Worm (Caenorhabditis elegans) whole organism, L2 larva: ENCODE data around the gene tmem-24.

Source experiments
- R02D3.7 ChIP-seq: fragments of 150-350 bp; optimal IDR thresholded peaks from 2 replicates; lab custom pipeline; 2014; ENCODE audit warnings: missing biosample characterization, missing genetic modification characterization
- alr-1 ChIP-seq: fragments of 150-350 bp; optimal IDR thresholded peaks from 2 replicates; lab custom pipeline; 2014; ENCODE audit warnings: missing biosample characterization, missing genetic modification characterization
- blmp-1 ChIP-seq: sonication (generic microtip); optimal IDR thresholded peaks from 2 replicates; lab custom pipeline; 2017; ENCODE audit warnings: missing genetic modification characterization, mild to moderate bottlenecking, missing compliant biosample characterization, antibody characterized with exemption, moderate library complexity; ENCODE audit not compliant: insufficient read depth
- ceh-82 ChIP-seq: fragments of 150-350 bp; optimal IDR thresholded peaks from 2 replicates; lab custom pipeline; 2014; ENCODE audit warnings: missing biosample characterization, missing genetic modification characterization
- elt-3 ChIP-seq: sonication (generic microtip); optimal IDR thresholded peaks from 2 replicates; lab custom pipeline; 2017; ENCODE audit warnings: missing biosample characterization, missing genetic modification characterization
- lin-39 ChIP-seq: fragments of 150-350 bp; optimal IDR thresholded peaks from 2 replicates; lab custom pipeline; 2014; ENCODE audit warnings: missing biosample characterization, missing genetic modification reagents, missing genetic modification characterization
- lsy-2 ChIP-seq, 2 experiments: fragments of 150-350 bp in 1 of 2; sonication (generic microtip) in 1 of 2; optimal IDR thresholded peaks; 2 replicates each; lab custom pipeline; 2014 to 2017; ENCODE audit warnings: missing biosample characterization in 2 of 2, missing genetic modification characterization in 2 of 2
- nhr-21 ChIP-seq: fragments of 150-350 bp; optimal IDR thresholded peaks from 2 replicates; lab custom pipeline; 2014; ENCODE audit warnings: missing biosample characterization, missing genetic modification characterization
- nhr-25 ChIP-seq: fragments of 150-350 bp; sonication (generic microtip); optimal IDR thresholded peaks from 3 replicates; lab custom pipeline; 2014; ENCODE audit warnings: missing biosample characterization, missing genetic modification characterization
- sma-9 ChIP-seq, 2 experiments: fragments of 150-350 bp in 1 of 2; sonication (generic microtip) in 1 of 2; optimal IDR thresholded peaks; 2 replicates each; lab custom pipeline; 2014 to 2016; ENCODE audit warnings: missing genetic modification characterization in 2 of 2, mild to moderate bottlenecking in 1 of 2, missing biosample characterization in 1 of 2, missing compliant biosample characterization in 1 of 2, missing genetic modification reagents in 1 of 2, moderate library complexity in 1 of 2
- unc-62 ChIP-seq: fragments of 150-350 bp; optimal IDR thresholded peaks from 2 replicates; lab custom pipeline; 2014; ENCODE audit warnings: missing biosample characterization, missing genetic modification reagents, missing genetic modification characterization

The tmem-24 gene

ce11 chrX:3596967-3597366, 47.7 kb downstream of the tmem-24 start:
- TF ChIP-seq lsy-2 (tag; optimal IDR thresholded peaks at IDR 0.05; lab: Kevin White, UChicago): no peak
- no peak for TF ChIP-seq sma-9 (GFP tag; optimal IDR thresholded peaks at IDR 0.05; lab: Kevin White, UChicago)
- TF ChIP-seq sma-9 (tag; optimal IDR thresholded peaks at IDR 0.05; lab: Kevin White, UChicago): no peak

DNA sequence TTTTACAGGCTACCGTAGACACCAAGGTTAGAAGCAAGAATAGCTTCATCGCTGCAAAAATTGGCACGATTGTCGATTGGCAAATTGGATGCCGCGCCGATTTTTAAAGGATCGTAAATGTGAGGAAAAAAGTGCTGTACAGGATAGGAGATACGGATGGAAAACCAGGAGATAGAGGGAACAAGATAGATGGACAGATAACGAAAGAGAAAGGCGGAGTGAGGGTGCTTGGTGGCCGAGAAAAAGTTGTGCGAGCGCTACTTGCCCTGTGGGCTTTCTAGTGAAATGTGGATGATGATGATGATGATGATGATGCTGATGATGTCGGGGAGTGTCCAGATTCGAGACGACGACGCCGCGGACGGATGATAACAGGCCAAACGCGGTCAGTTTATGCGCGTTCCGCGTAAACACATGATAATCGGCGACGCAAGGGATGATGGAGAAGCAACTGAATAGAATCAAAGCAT, 48.4 kb downstream of the tmem-24 start, which contains the start of gene T27A10.6:
Gene T27A10.6 (minus strand): TSS at position 51 of the 470 bp plus-strand sequence.
- TF ChIP-seq blmp-1 (tag; lab: Kevin White, UChicago): peak; percentile 29
- no peak for TF ChIP-seq alr-1 (tag; lab: Kevin White, UChicago)
- no peak for TF ChIP-seq lin-39 (tag; lab: Kevin White, UChicago)
- TF ChIP-seq nhr-21 (tag; lab: Kevin White, UChicago): peak; percentile 25
- no peak for TF ChIP-seq unc-62

- TF ChIP-seq lsy-2 (tag; optimal IDR thresholded peaks at IDR 0.05; lab: Kevin White, UChicago) (no peak), elt-3 (tag; lab: Kevin White, UChicago) (no peak), nhr-25 (no peak), lin-39 (tag; lab: Kevin White, UChicago) (no peak), ceh-82 (tag; lab: Kevin White, UChicago) (no peak), R02D3.7 (tag; lab: Kevin White, UChicago) (no peak)
Measured at ce11 chrX:3590510-3590909, 54.2 kb downstream of the tmem-24 start.
